Worm (Caenorhabditis elegans) whole organism, L1 larva: ENCODE data around the gene ZK666.11.

Source experiments
- ces-1 ChIP-seq: fragments of 150-350 bp; optimal IDR thresholded peaks from 2 replicates; lab custom pipeline; 2014; ENCODE audit warnings: missing biosample characterization, missing genetic modification reagents, missing genetic modification characterization
- nhr-12 ChIP-seq: sonication (generic microtip); optimal IDR thresholded peaks from 2 replicates; lab custom pipeline; 2017; ENCODE audit warnings: missing biosample characterization, missing genetic modification characterization
- zag-1 ChIP-seq: fragments of 150-350 bp; optimal IDR thresholded peaks from 2 replicates; lab custom pipeline; 2014; ENCODE audit warnings: missing biosample characterization, missing genetic modification characterization

DNA sequence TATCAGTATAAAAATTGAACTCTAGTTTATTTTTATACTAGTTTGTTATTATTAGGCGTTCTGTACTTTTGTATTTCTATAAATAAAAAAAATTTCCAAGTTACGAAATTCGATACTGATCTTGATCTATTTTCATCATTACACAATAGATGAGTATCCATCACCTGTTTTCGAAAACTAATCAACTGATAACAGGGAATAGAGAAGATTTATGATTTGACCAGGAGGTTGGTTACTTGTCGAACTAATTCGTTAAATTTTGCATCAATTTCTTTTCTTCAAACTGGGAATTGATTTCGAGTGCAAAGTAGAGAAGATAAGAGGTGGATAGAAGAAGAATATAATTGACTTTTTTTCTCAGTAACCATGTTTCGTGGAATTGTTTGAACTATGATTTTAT, 33.1 kb downstream of the ZK666.11 start:
- TF ChIP-seq zag-1 (tag; lab: Kevin White, UChicago) (no peak), ces-1 (GFP tag; lab: Kevin White, UChicago) (no peak), nhr-12 (no peak)
